Worm (Caenorhabditis elegans) whole organism, late embryonic: ENCODE data around the gene ech-2.

Experiments
- C08G9.2 ChIP-seq: sonication (generic microtip); optimal IDR thresholded peaks from 2 replicates; lab custom pipeline; 2016; ENCODE audit warnings: mild to moderate bottlenecking, missing genetic modification characterization, moderate library complexity, missing compliant biosample characterization
- C38D4.7 ChIP-seq: fragments of 200-800 bp; sonication (Bioruptor generic); optimal IDR thresholded peaks from 2 replicates; lab custom pipeline; 2018; ENCODE audit warnings: mild to moderate bottlenecking, missing genetic modification characterization, moderate library complexity, missing compliant biosample characterization
- K02D7.2 ChIP-seq: sonication (generic microtip); optimal IDR thresholded peaks from 2 replicates; lab custom pipeline; 2017; ENCODE audit warnings: mild to moderate bottlenecking, missing genetic modification characterization, missing compliant biosample characterization
- T23F11.4 ChIP-seq: fragments of 200-800 bp; sonication (Bioruptor generic); optimal IDR thresholded peaks from 2 replicates; lab custom pipeline; 2018; ENCODE audit warnings: mild to moderate bottlenecking, missing genetic modification characterization, missing compliant biosample characterization
- Y22D7AL.16 ChIP-seq: sonication (generic microtip); optimal IDR thresholded peaks from 2 replicates; lab custom pipeline; 2016; ENCODE audit warnings: missing genetic modification characterization, missing compliant biosample characterization
- ahr-1 ChIP-seq: sonication (generic microtip); optimal IDR thresholded peaks from 2 replicates; lab custom pipeline; 2016; ENCODE audit warnings: missing genetic modification characterization, missing compliant biosample characterization
- ama-1 ChIP-seq: fragments of 150-350 bp; optimal IDR thresholded peaks from 2 replicates; lab custom pipeline; 2014
- ceh-14 ChIP-seq: sonication (generic microtip); optimal IDR thresholded peaks from 2 replicates; lab custom pipeline; 2016; ENCODE audit warnings: missing genotype, missing genetic modification characterization, missing compliant biosample characterization
- ceh-18 ChIP-seq: sonication (generic microtip); optimal IDR thresholded peaks from 2 replicates; lab custom pipeline; 2016; ENCODE audit warnings: missing genetic modification characterization, missing compliant biosample characterization
- ceh-19 ChIP-seq: fragments of 200-800 bp; sonication (Bioruptor generic); optimal IDR thresholded peaks from 2 replicates; lab custom pipeline; 2018; ENCODE audit warnings: mild to moderate bottlenecking, missing genetic modification characterization, missing compliant biosample characterization
- ceh-31 ChIP-seq: sonication (generic microtip); optimal IDR thresholded peaks from 2 replicates; lab custom pipeline; 2016; ENCODE audit warnings: missing genetic modification characterization, missing compliant biosample characterization
- ceh-34 ChIP-seq: sonication (generic microtip); optimal IDR thresholded peaks from 2 replicates; lab custom pipeline; 2016; ENCODE audit warnings: mild to moderate bottlenecking, missing genetic modification characterization, missing compliant biosample characterization
- ceh-48 ChIP-seq: sonication (generic microtip); optimal IDR thresholded peaks from 2 replicates; lab custom pipeline; 2016; ENCODE audit warnings: missing genetic modification characterization, inconsistent platforms, missing compliant biosample characterization
- ceh-6 ChIP-seq: fragments of 200-800 bp; sonication (Bioruptor generic); optimal IDR thresholded peaks from 2 replicates; lab custom pipeline; 2018; ENCODE audit warnings: mild to moderate bottlenecking, missing genetic modification characterization, missing compliant biosample characterization
- che-1 ChIP-seq: sonication (generic microtip); optimal IDR thresholded peaks from 2 replicates; lab custom pipeline; 2016; ENCODE audit warnings: mild to moderate bottlenecking, missing genetic modification characterization, missing compliant biosample characterization
- dmd-4 ChIP-seq: sonication (generic microtip); optimal IDR thresholded peaks from 2 replicates; lab custom pipeline; 2016; ENCODE audit warnings: borderline replicate concordance, missing genetic modification characterization, missing compliant biosample characterization
- dve-1 ChIP-seq: sonication (generic microtip); optimal IDR thresholded peaks from 2 replicates; lab custom pipeline; 2017; ENCODE audit warnings: antibody characterized with exemption, mild to moderate bottlenecking, missing genetic modification characterization, missing compliant biosample characterization
- ets-4 ChIP-seq: sonication (generic microtip); optimal IDR thresholded peaks from 2 replicates; lab custom pipeline; 2016; ENCODE audit warnings: missing genetic modification characterization, missing compliant biosample characterization
- eyg-1 ChIP-seq: sonication (generic microtip); optimal IDR thresholded peaks from 2 replicates; lab custom pipeline; 2016; ENCODE audit warnings: missing genotype, missing genetic modification characterization, missing compliant biosample characterization
- fax-1 ChIP-seq: sonication (generic microtip); optimal IDR thresholded peaks from 2 replicates; lab custom pipeline; 2016; ENCODE audit warnings: missing genotype, missing genetic modification characterization, missing compliant biosample characterization
- fkh-6 ChIP-seq: sonication (generic microtip); optimal IDR thresholded peaks from 2 replicates; lab custom pipeline; 2016; ENCODE audit warnings: missing genetic modification characterization, missing compliant biosample characterization
- gmeb-2 ChIP-seq: sonication (generic microtip); optimal IDR thresholded peaks from 2 replicates; lab custom pipeline; 2016; ENCODE audit warnings: missing genetic modification characterization, inconsistent platforms, missing compliant biosample characterization
- hlh-15 ChIP-seq: sonication (generic microtip); optimal IDR thresholded peaks from 2 replicates; lab custom pipeline; 2016; ENCODE audit warnings: missing genetic modification characterization, missing compliant biosample characterization
- lin-11 ChIP-seq: fragments of 200-800 bp; sonication (Bioruptor generic); optimal IDR thresholded peaks from 2 replicates; lab custom pipeline; 2018; ENCODE audit warnings: mild to moderate bottlenecking, missing genetic modification characterization, missing compliant biosample characterization
- mec-3 ChIP-seq: sonication (generic microtip); optimal IDR thresholded peaks from 2 replicates; lab custom pipeline; 2016; ENCODE audit warnings: borderline replicate concordance, missing genetic modification characterization, missing compliant biosample characterization
- nfya-1 ChIP-seq: sonication (generic microtip); optimal IDR thresholded peaks from 2 replicates; lab custom pipeline; 2017; ENCODE audit warnings: missing genetic modification characterization, mild to moderate bottlenecking, missing compliant biosample characterization, antibody characterized with exemption, moderate library complexity
- odd-2 ChIP-seq: sonication (generic microtip); optimal IDR thresholded peaks from 2 replicates; lab custom pipeline; 2017; ENCODE audit warnings: antibody characterized with exemption, mild to moderate bottlenecking, missing genetic modification characterization, missing compliant biosample characterization
- pag-3 ChIP-seq: sonication (generic microtip); optimal IDR thresholded peaks from 2 replicates; lab custom pipeline; 2016; ENCODE audit warnings: missing compliant biosample characterization, missing genetic modification characterization, borderline replicate concordance
- pax-1 ChIP-seq: fragments of 150-350 bp; optimal IDR thresholded peaks from 2 replicates; lab custom pipeline; 2014; ENCODE audit warnings: missing biosample characterization, missing genetic modification characterization
- pha-2 ChIP-seq: sonication (generic microtip); optimal IDR thresholded peaks from 2 replicates; lab custom pipeline; 2017; ENCODE audit warnings: mild to moderate bottlenecking, missing genetic modification characterization, missing compliant biosample characterization
- pha-4 ChIP-seq: fragments of 150-350 bp; optimal IDR thresholded peaks from 2 replicates; lab custom pipeline; 2018; ENCODE audit warnings: missing biosample characterization, missing genetic modification reagents, missing genetic modification characterization
- pros-1 ChIP-seq: fragments of 150-350 bp; optimal IDR thresholded peaks from 2 replicates; lab custom pipeline; 2014; ENCODE audit warnings: missing biosample characterization, missing genetic modification reagents, missing genetic modification characterization
- ref-2 ChIP-seq: sonication (generic microtip); optimal IDR thresholded peaks from 2 replicates; lab custom pipeline; 2016; ENCODE audit warnings: missing genetic modification characterization, missing compliant biosample characterization
- sox-4 ChIP-seq: sonication (generic microtip); optimal IDR thresholded peaks from 2 replicates; lab custom pipeline; 2017; ENCODE audit warnings: mild to moderate bottlenecking, missing genetic modification characterization, inconsistent platforms, missing compliant biosample characterization
- syd-9 ChIP-seq: sonication (generic microtip); optimal IDR thresholded peaks from 2 replicates; lab custom pipeline; 2016; ENCODE audit warnings: mild to moderate bottlenecking, missing genetic modification characterization, moderate library complexity, missing compliant biosample characterization
- tbx-2 ChIP-seq: sonication (generic microtip); optimal IDR thresholded peaks from 2 replicates; lab custom pipeline; 2016; ENCODE audit warnings: missing genetic modification characterization, missing compliant biosample characterization
- unc-3 ChIP-seq, 2 experiments: fragments of 200-800 bp in 1 of 2; sonication (Bioruptor generic) in 1 of 2; sonication (generic microtip) in 1 of 2; conservative IDR thresholded peaks in 1 of 2; optimal IDR thresholded peaks in 1 of 2; 2 replicates each; pipeline versions ENCODE4 v1.3.6 to Lab custom; 2016 to 2022; ENCODE audit warnings: missing compliant biosample characterization in 2 of 2, missing genetic modification characterization in 2 of 2, missing genetic modification reagents in 1 of 2
- unc-42 ChIP-seq: sonication (generic microtip); optimal IDR thresholded peaks from 2 replicates; lab custom pipeline; 2016; ENCODE audit warnings: missing genotype, missing genetic modification characterization, missing compliant biosample characterization
- unc-55 ChIP-seq: sonication (generic microtip); optimal IDR thresholded peaks from 2 replicates; lab custom pipeline; 2017; ENCODE audit warnings: missing biosample characterization, missing genetic modification reagents, missing genetic modification characterization
- unc-86 ChIP-seq: sonication (generic microtip); optimal IDR thresholded peaks from 2 replicates; lab custom pipeline; 2016; ENCODE audit warnings: missing genetic modification characterization, missing compliant biosample characterization
- ztf-16 ChIP-seq: sonication (generic microtip); optimal IDR thresholded peaks from 2 replicates; lab custom pipeline; 2017; ENCODE audit warnings: missing genetic modification characterization, missing compliant biosample characterization

ech-2 gene

DNA sequence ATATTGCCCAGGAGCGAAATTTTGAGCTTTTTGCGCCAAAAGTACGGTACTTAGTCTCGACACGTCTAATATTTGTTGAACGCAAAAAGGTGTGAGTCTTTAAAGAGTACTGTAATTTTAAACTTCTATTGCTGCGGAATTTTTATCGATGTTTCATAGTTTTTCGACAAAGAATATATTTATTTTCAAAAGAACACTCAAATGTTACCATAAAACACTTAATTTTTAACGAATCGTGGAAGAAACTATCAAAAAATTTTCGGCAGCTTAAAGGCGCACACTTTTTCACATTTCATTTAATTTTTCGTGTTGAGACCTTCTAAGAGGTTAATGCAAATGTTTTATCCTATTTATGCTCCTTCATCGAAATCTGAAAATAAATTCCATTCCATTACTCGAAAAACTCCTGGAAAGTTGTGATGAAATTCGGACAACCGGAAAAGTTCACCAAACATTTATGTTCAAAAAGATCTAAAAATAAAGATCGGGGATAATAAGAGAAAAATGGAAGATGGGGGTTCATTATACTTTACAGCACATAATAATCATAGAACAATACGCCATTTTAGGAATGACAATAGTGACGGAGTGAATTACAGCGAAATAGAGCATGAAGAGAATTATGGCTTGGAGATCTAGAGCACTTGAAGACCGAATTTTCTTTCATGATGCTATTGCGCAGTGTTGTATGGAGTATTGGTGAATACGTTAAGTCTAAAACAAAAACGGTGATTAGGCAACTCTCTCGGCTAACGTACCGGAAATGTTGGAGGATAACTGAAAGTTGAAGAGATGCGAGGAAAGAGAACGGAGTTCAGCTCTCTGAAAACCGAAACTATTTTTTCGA, 35.9 kb downstream of the ech-2 start:
- TF ChIP-seq unc-55 (GFP tag; lab: Kevin White, UChicago) (no peak), ama-1 (lab: Kevin White, UChicago) (peak; percentile 63)

DNA sequence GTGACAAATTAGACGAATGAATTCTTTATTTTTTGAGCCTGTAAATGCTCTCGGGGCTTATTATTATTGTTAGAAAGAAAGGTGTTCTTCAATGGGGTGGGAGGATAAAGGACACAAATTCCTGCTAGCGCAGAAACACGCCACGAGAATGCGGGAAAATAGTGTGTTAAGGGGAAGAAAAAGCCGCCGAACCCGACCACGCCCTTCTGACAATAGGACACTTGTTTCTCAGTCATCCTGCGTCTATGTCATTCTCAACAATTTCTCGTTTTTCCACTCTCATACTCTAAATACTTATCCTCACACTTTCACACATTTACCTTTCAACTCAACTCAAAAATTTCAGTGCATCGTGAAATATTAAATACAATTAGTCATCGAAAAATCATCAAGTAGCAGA, 42.2 kb downstream of the ech-2 start, which contains the start of gene M117.1:
Gene M117.1, plus strand, starts transcription at position 347 of the 400 bp plus-strand sequence.
- TF ChIP-seq syd-9 (tag; lab: Kevin White, UChicago): no peak
- no peak for TF ChIP-seq mec-3
- no peak for TF ChIP-seq gmeb-2 (tag; lab: Kevin White, UChicago)
- no peak for TF ChIP-seq ets-4
- no peak for TF ChIP-seq pha-2
- no peak for TF ChIP-seq unc-55 (GFP tag; lab: Kevin White, UChicago)
- no peak for TF ChIP-seq ceh-6 (GFP tag; lab: Kevin White, UChicago)
- TF ChIP-seq lin-11 (tag; lab: Kevin White, UChicago): no peak
- no peak for TF ChIP-seq fax-1 (tag; lab: Kevin White, UChicago)
- no peak for TF ChIP-seq ref-2 (tag; lab: Kevin White, UChicago)
- no peak for TF ChIP-seq C08G9.2
- TF ChIP-seq odd-2 (tag; lab: Kevin White, UChicago): no peak
- no peak for TF ChIP-seq C38D4.7 (GFP tag; lab: Kevin White, UChicago)
- no peak for TF ChIP-seq ceh-19
- no peak for TF ChIP-seq T23F11.4 (GFP tag; lab: Kevin White, UChicago)

DNA sequence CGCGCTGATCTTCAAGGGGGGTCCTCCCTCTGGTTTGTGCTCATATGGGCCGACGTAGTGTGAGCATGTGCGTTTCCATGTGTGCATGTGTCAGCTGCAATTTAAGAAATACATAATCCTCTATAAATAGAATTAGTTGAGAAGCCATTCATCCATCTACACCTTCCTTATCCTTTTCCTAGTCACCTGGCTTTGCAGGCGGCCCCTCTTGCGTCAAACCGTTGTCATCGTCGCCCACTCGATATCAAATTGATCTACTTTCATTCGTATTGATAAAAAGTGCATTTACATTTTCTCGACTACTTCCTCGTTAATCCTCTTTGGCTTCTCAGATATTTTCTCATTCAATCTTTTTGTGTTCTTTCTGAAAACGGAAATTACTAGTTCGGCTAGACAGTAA, 44.1 kb downstream of the ech-2 start:
- TF ChIP-seq ama-1 (lab: Kevin White, UChicago): no peak
- no peak for TF ChIP-seq sox-4 (tag; lab: Kevin White, UChicago)
- TF ChIP-seq ceh-34: no peak
- TF ChIP-seq Y22D7AL.16 (tag; lab: Kevin White, UChicago): no peak
- TF ChIP-seq ceh-48 (tag; lab: Kevin White, UChicago): no peak
- TF ChIP-seq dve-1: no peak
- no peak for TF ChIP-seq fkh-6
- TF ChIP-seq unc-42: no peak

DNA sequence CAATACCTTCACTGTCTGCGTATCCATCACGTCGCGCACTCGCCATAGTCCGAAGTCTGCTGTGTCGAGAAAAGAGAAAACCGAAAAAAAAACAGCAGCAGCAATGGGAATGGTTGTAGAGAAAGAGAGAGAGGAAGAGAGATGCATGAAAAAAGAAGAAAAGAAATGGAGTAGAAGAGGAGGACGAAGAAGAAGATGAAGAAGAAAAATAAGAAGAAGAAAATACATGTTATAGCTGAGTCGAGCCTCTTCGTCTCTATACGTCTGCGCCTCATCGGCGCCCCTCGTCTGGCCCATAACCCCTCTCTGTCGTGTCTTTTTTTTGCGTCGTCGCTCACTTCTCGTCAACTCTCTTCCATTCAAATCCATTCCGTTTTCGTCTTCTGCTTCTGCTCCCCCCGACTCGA, 46.4 kb downstream of the ech-2 start:
- peak; percentile 27 for TF ChIP-seq pros-1 (tag; lab: Kevin White, UChicago)
- TF ChIP-seq unc-42: peak; percentile 82
- TF ChIP-seq K02D7.2 (tag; lab: Kevin White, UChicago): no peak
- peak; percentile 84 for TF ChIP-seq ceh-18 (tag; lab: Kevin White, UChicago)
- peak; percentile 73 for TF ChIP-seq nfya-1
- TF ChIP-seq tbx-2: peak; percentile 66
- TF ChIP-seq ceh-31 (tag; lab: Kevin White, UChicago): peak; percentile 58
- peak; percentile 0 for TF ChIP-seq ceh-14 (tag; lab: Kevin White, UChicago)
- no peak for TF ChIP-seq ztf-16 (tag; lab: Kevin White, UChicago)

DNA sequence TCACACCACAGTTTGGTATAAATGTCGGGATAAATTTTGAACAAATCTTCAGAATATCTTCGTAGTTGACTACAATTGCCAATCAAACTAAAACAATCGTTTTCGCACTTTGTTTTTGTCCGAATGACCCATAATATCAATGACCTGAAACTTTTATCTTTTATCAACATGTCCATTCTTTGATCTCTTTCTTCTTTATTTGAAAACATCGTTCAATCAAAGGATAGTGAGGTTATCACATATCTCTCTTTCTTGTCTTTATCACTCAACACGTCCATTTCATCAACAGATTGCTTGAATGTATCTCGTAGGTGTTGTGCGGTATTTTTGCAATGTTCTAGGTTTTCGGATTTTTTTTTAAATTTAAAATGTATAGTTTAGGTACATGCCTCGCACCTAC, 47.1 kb downstream of the ech-2 start:
- no peak for TF ChIP-seq C08G9.2
- no peak for TF ChIP-seq unc-3 (GFP tag; conservative IDR thresholded peaks at IDR 0.05; lab: Robert Waterston, UW)
- TF ChIP-seq unc-3 (tag; optimal IDR thresholded peaks at IDR 0.05; lab: Kevin White, UChicago): no peak
- no peak for TF ChIP-seq che-1 (tag; lab: Kevin White, UChicago)
- TF ChIP-seq unc-86 (tag; lab: Kevin White, UChicago): no peak
- TF ChIP-seq pha-4 (tag; lab: Kevin White, UChicago): no peak
- TF ChIP-seq fkh-6: no peak
- TF ChIP-seq ztf-16 (tag; lab: Kevin White, UChicago): no peak
- no peak for TF ChIP-seq eyg-1 (tag; lab: Kevin White, UChicago)
- no peak for TF ChIP-seq ahr-1
- TF ChIP-seq ceh-31 (tag; lab: Kevin White, UChicago): no peak
- no peak for TF ChIP-seq T23F11.4 (GFP tag; lab: Kevin White, UChicago)
- no peak for TF ChIP-seq ets-4
- TF ChIP-seq hlh-15: no peak
- TF ChIP-seq pax-1 (tag; lab: Kevin White, UChicago): no peak
- TF ChIP-seq unc-55 (GFP tag; lab: Kevin White, UChicago): no peak
- no peak for TF ChIP-seq dmd-4 (tag; lab: Kevin White, UChicago)
- no peak for TF ChIP-seq gmeb-2 (tag; lab: Kevin White, UChicago)
- no peak for TF ChIP-seq pag-3
- TF ChIP-seq lin-11 (tag; lab: Kevin White, UChicago): no peak
- no peak for TF ChIP-seq nfya-1
